Fruit fly (Drosophila melanogaster) whole organism, prepupa: ENCODE results near the gene inaF-B.
"Not testable (repeated sequence)": the region's sequence is repeated elsewhere in the genome, so short reads cannot be mapped to it uniquely, and the experiment has no call there.

Source experiments
- Blimp-1 ChIP-seq: fragments of 200-800 bp; sonication (Bioruptor generic); optimal IDR thresholded peaks from 3 replicates; lab custom pipeline; 2017; ENCODE audit warnings: missing biosample characterization, missing genetic modification characterization, mild to moderate bottlenecking, moderate library complexity, missing genetic modification reagents
- CG10669 ChIP-seq: fragments of 200-800 bp; sonication (Bioruptor generic); optimal IDR thresholded peaks from 3 replicates; lab custom pipeline; 2018; ENCODE audit warnings: missing biosample characterization, mild to moderate bottlenecking, missing genetic modification characterization, moderate library complexity
- CG11762 ChIP-seq: fragments of 200-800 bp; sonication (Bioruptor generic); optimal IDR thresholded peaks from 3 replicates; lab custom pipeline; 2016; ENCODE audit warnings: missing biosample characterization, missing genetic modification characterization; ENCODE audit not compliant: insufficient read depth
- CG15336 ChIP-seq: fragments of 200-800 bp; sonication (Bioruptor generic); IDR thresholded peaks from 2 replicates; pipeline ENCODE4 v1.3.6; 2022; ENCODE audit warnings: missing biosample characterization, missing genetic modification characterization
- CG1621 ChIP-seq: fragments of 200-800 bp; sonication (Bioruptor generic); optimal IDR thresholded peaks from 3 replicates; lab custom pipeline; 2018; ENCODE audit warnings: missing biosample characterization, mild to moderate bottlenecking, missing genetic modification characterization
- CG16779 ChIP-seq: fragments of 200-800 bp; sonication (Bioruptor generic); optimal IDR thresholded peaks from 3 replicates; lab custom pipeline; 2017; ENCODE audit warnings: missing biosample characterization, mild to moderate bottlenecking, missing genetic modification characterization
- CG3032 ChIP-seq: fragments of 200-800 bp; optimal IDR thresholded peaks from 2 replicates; lab custom pipeline; 2019; ENCODE audit warnings: missing biosample characterization, mild to moderate bottlenecking, missing genetic modification characterization, moderate library complexity
- CG31627 ChIP-seq: fragments of 200-800 bp; sonication (Bioruptor generic); optimal IDR thresholded peaks from 3 replicates; lab custom pipeline; 2016; ENCODE audit warnings: missing biosample characterization, missing genetic modification characterization
- CG34406 ChIP-seq: fragments of 200-800 bp; sonication (Bioruptor generic); optimal IDR thresholded peaks from 3 replicates; lab custom pipeline; 2016; ENCODE audit warnings: missing biosample characterization, missing genetic modification characterization
- CG3919 ChIP-seq: fragments of 200-800 bp; sonication (Bioruptor generic); optimal IDR thresholded peaks from 3 replicates; lab custom pipeline; 2016; ENCODE audit warnings: missing biosample characterization, missing genetic modification characterization
- CG4318 ChIP-seq: fragments of 200-800 bp; sonication (Bioruptor generic); optimal IDR thresholded peaks from 3 replicates; lab custom pipeline; 2017; ENCODE audit warnings: missing biosample characterization, mild to moderate bottlenecking, missing genetic modification characterization
- CG6163 ChIP-seq: fragments of 200-800 bp; sonication (Bioruptor generic); IDR thresholded peaks from 3 replicates; pipeline ENCODE4 v1.3.6; 2022; ENCODE audit warnings: missing biosample characterization, missing genetic modification characterization
- CG6276 ChIP-seq: fragments of 200-800 bp; sonication (Bioruptor generic); optimal IDR thresholded peaks from 2 replicates; lab custom pipeline; 2017; ENCODE audit warnings: missing biosample characterization, mild to moderate bottlenecking, missing genetic modification characterization
- CG6792 ChIP-seq: fragments of 200-800 bp; sonication (Bioruptor generic); optimal IDR thresholded peaks from 3 replicates; lab custom pipeline; 2016; ENCODE audit warnings: missing biosample characterization, missing genetic modification characterization
- CG6808 ChIP-seq: fragments of 200-800 bp; sonication (Bioruptor generic); optimal IDR thresholded peaks from 3 replicates; lab custom pipeline; 2017; ENCODE audit warnings: missing biosample characterization, missing genetic modification characterization, mild to moderate bottlenecking, moderate library complexity, missing genetic modification reagents
- CG6854 ChIP-seq: fragments of 200-800 bp; sonication (Bioruptor generic); optimal IDR thresholded peaks from 2 replicates; lab custom pipeline; 2017; ENCODE audit warnings: missing biosample characterization, mild to moderate bottlenecking, missing genetic modification characterization
- CG7368 ChIP-seq: fragments of 200-800 bp; sonication (Bioruptor generic); optimal IDR thresholded peaks from 3 replicates; lab custom pipeline; 2016; ENCODE audit warnings: missing biosample characterization, missing genetic modification characterization
- CG8119 ChIP-seq: fragments of 200-800 bp; sonication (Bioruptor generic); IDR thresholded peaks from 3 replicates; pipeline ENCODE4 v1.3.6; 2022; ENCODE audit warnings: missing biosample characterization, missing genetic modification characterization
- CG8319 ChIP-seq: fragments of 200-800 bp; sonication (Bioruptor generic); optimal IDR thresholded peaks from 3 replicates; lab custom pipeline; 2016; ENCODE audit warnings: missing biosample characterization, missing genetic modification characterization
- CG8632 ChIP-seq: fragments of 200-800 bp; sonication (Bioruptor generic); optimal IDR thresholded peaks from 3 replicates; lab custom pipeline; 2016; ENCODE audit warnings: missing biosample characterization, missing genetic modification characterization
- Eip78C ChIP-seq: fragments of 200-800 bp; sonication (Bioruptor generic); peaks from one replicate; lab custom pipeline; 2016; ENCODE audit warnings: missing biosample characterization, missing genetic modification characterization
- Eip93F ChIP-seq: fragments of 200-800 bp; sonication (Bioruptor generic); optimal IDR thresholded peaks from 2 replicates; lab custom pipeline; 2016; ENCODE audit warnings: missing biosample characterization, mild to moderate bottlenecking, missing genetic modification characterization
- Ets21C ChIP-seq: fragments of 200-800 bp; sonication (Bioruptor generic); optimal IDR thresholded peaks from 3 replicates; lab custom pipeline; 2016; ENCODE audit warnings: missing biosample characterization, missing genetic modification characterization
- Ets96B ChIP-seq: fragments of 200-800 bp; optimal IDR thresholded peaks from 2 replicates; lab custom pipeline; 2019; ENCODE audit warnings: missing biosample characterization, mild to moderate bottlenecking, missing genetic modification characterization, moderate library complexity
- Hr38 ChIP-seq: sonication (Bioruptor generic); optimal IDR thresholded peaks from 2 replicates; lab custom pipeline; 2016; ENCODE audit warnings: missing biosample characterization, missing genetic modification characterization
- Hr39 ChIP-seq: fragments of 200-800 bp; sonication (Bioruptor generic); optimal IDR thresholded peaks from 2 replicates; lab custom pipeline; 2016; ENCODE audit warnings: missing biosample characterization, missing genetic modification characterization
- Hr4 ChIP-seq: fragments of 200-800 bp; sonication (Bioruptor generic); optimal IDR thresholded peaks from 3 replicates; lab custom pipeline; 2016; ENCODE audit warnings: missing biosample characterization, missing genetic modification characterization
- Lpt ChIP-seq: fragments of 200-800 bp; sonication (Bioruptor generic); optimal IDR thresholded peaks from 3 replicates; lab custom pipeline; 2016; ENCODE audit warnings: missing biosample characterization, missing genetic modification characterization
- Met ChIP-seq: fragments of 200-800 bp; sonication (Bioruptor generic); optimal IDR thresholded peaks from 3 replicates; lab custom pipeline; 2016; ENCODE audit warnings: missing biosample characterization, missing genetic modification characterization
- OdsH ChIP-seq: fragments of 200-800 bp; sonication (Bioruptor generic); optimal IDR thresholded peaks from 3 replicates; lab custom pipeline; 2016; ENCODE audit warnings: missing biosample characterization, missing genetic modification characterization
- Smox ChIP-seq: fragments of 200-800 bp; sonication (Bioruptor generic); optimal IDR thresholded peaks from 3 replicates; lab custom pipeline; 2016; ENCODE audit warnings: missing biosample characterization, missing genetic modification characterization
- Sox102F ChIP-seq: fragments of 200-800 bp; sonication (Bioruptor generic); optimal IDR thresholded peaks from 2 replicates; lab custom pipeline; 2016; ENCODE audit warnings: missing biosample characterization, mild to moderate bottlenecking, missing genetic modification characterization
- Sox14 ChIP-seq: fragments of 200-800 bp; sonication (Bioruptor generic); optimal IDR thresholded peaks from 3 replicates; lab custom pipeline; 2016; ENCODE audit warnings: missing biosample characterization, missing genetic modification characterization
- Sox15 ChIP-seq: fragments of 200-800 bp; sonication (Bioruptor generic); optimal IDR thresholded peaks from 3 replicates; lab custom pipeline; 2016; ENCODE audit warnings: missing biosample characterization, missing genetic modification characterization
- achi ChIP-seq: fragments of 200-800 bp; sonication (Bioruptor generic); optimal IDR thresholded peaks from 3 replicates; lab custom pipeline; 2016; ENCODE audit warnings: missing biosample characterization, missing genetic modification characterization
- acj6 ChIP-seq: fragments of 200-800 bp; sonication (Bioruptor generic); optimal IDR thresholded peaks from 3 replicates; lab custom pipeline; 2016; ENCODE audit warnings: missing biosample characterization, missing genetic modification characterization
- cyc ChIP-seq: fragments of 200-800 bp; sonication (Bioruptor generic); optimal IDR thresholded peaks from 3 replicates; lab custom pipeline; 2016; ENCODE audit warnings: missing biosample characterization, missing genetic modification characterization
- dac ChIP-seq: fragments of 200-800 bp; sonication (Bioruptor generic); optimal IDR thresholded peaks from 2 replicates; lab custom pipeline; 2017; ENCODE audit warnings: missing biosample characterization, mild to moderate bottlenecking, missing genetic modification characterization
- eg ChIP-seq: fragments of 200-800 bp; sonication (Bioruptor generic); IDR thresholded peaks from 3 replicates; pipeline ENCODE4 v1.3.6; 2022; ENCODE audit warnings: missing biosample characterization, missing genetic modification characterization
- esn ChIP-seq: fragments of 200-800 bp; sonication (Bioruptor generic); optimal IDR thresholded peaks from 2 replicates; lab custom pipeline; 2016; ENCODE audit warnings: missing biosample characterization, mild to moderate bottlenecking, missing genetic modification characterization, moderate library complexity
- fd59A ChIP-seq: fragments of 200-800 bp; sonication (Bioruptor generic); optimal IDR thresholded peaks from 2 replicates; lab custom pipeline; 2017; ENCODE audit warnings: missing biosample characterization, mild to moderate bottlenecking, missing genetic modification characterization, missing genetic modification reagents
- fd85E ChIP-seq: fragments of 200-800 bp; sonication (Bioruptor generic); optimal IDR thresholded peaks from 3 replicates; lab custom pipeline; 2016; ENCODE audit warnings: missing biosample characterization, missing genetic modification characterization
- net ChIP-seq: fragments of 200-800 bp; sonication (Bioruptor generic); optimal IDR thresholded peaks from 3 replicates; lab custom pipeline; 2016; ENCODE audit warnings: missing biosample characterization, missing genetic modification characterization
- pdm3 ChIP-seq: fragments of 200-800 bp; sonication (Bioruptor generic); optimal IDR thresholded peaks from 3 replicates; lab custom pipeline; 2016; ENCODE audit warnings: missing biosample characterization, missing genetic modification characterization
- salr ChIP-seq, 2 experiments: fragments of 200-800 bp; sonication (Bioruptor generic); optimal IDR thresholded peaks; 3 replicates each; lab custom pipeline; 2016 to 2018; ENCODE audit warnings: missing biosample characterization in 2 of 2, missing genetic modification characterization in 2 of 2, mild to moderate bottlenecking in 1 of 2
- ss ChIP-seq, 2 experiments: fragments of 200-800 bp; sonication (Bioruptor generic); optimal IDR thresholded peaks; 2 replicates in 1 of 2; 3 replicates in 1 of 2; lab custom pipeline; 2017 to 2018; ENCODE audit warnings: mild to moderate bottlenecking in 2 of 2, missing biosample characterization in 2 of 2, missing genetic modification characterization in 2 of 2, moderate library complexity in 1 of 2
- topi ChIP-seq: fragments of 200-800 bp; sonication (Bioruptor generic); optimal IDR thresholded peaks from 3 replicates; lab custom pipeline; 2016; ENCODE audit warnings: missing biosample characterization, missing genetic modification characterization
- vri ChIP-seq: fragments of 200-800 bp; sonication (Bioruptor generic); optimal IDR thresholded peaks from 3 replicates; lab custom pipeline; 2016; ENCODE audit warnings: missing biosample characterization, mild to moderate bottlenecking, missing genetic modification characterization

inaF-B gene

DNA sequence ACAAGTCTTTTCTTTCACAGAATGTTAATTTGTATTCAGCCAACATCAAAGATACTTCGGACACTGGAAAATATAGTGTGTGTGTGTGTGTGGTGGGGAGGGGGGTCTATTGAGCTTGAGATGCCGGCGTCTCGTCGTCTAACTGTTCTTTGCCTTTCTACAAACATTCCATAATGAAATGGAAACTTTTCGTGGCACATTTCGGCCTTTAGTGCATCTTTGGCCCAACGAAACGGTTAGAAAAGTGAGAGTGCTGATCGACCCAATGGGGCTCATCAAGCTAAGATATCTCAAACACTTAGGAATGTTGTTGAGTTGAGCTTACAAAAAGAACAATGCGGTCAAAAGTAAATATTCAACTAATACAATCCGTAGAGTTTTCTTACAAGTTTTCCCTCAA is 24.3 kb upstream of the inaF-B start:
- no peak for TF ChIP-seq CG8319 (GFP tag; lab: Kevin White, UChicago)
- TF ChIP-seq dac (GFP tag; lab: Kevin White, UChicago) = no peak
- TF ChIP-seq Met = no peak
- no peak for TF ChIP-seq ss (GFP tag; optimal IDR thresholded peaks at IDR 0.05; lab: Kevin White, UChicago)
- no peak for TF ChIP-seq CG7368 (GFP tag; lab: Kevin White, UChicago)
- no peak for TF ChIP-seq vri

DNA sequence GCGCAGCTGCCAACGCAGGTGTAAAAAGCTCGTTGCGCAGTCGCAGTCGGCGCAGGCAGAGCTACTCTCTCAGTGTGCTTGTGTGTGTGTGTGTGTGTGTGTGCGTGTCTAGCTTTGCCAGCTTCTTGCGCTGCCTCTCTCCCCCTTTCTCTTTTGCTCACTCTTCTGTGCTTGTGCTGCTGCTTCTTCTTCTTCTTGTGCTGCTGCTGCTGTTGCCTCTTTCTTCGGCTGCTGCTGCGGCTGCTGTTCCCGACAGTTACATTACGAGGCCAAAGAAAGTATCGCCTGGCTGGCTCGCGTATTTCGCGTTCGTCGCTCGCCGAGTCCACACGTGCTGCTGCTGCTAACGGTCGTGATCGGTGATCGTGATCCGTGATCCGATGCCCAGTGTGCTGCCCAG is 21.4 kb upstream of the inaF-B start, which contains the start of gene m:
Gene m (plus strand): TSS at position 301 of the 400 bp plus-strand sequence.
- TF ChIP-seq Smox; CG6792 (GFP tag; lab: Kevin White, UChicago); achi (GFP tag; lab: Kevin White, UChicago): not testable (repeated sequence)

DNA sequence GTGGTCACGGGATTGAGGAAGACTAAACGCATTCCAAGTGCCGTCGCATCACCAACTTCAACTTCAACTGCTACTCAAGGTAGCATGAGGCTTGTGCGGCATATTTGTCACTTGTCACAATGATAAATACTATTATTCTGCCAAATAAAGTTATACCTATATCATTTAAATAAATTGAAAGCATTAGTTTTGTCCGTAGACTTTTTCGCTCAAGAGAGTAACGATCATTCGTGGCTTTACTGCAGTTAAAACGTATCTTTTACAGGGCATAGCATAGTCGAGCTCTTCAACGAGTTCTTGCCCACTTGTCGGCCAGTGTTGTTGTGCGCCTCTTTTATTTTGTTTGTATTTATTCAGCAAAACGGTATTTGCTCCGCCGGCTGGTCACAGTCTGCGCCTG is 3.9 kb upstream of the inaF-B start:
- TF ChIP-seq CG1621 (no peak), Hr38 (no peak), CG8119 (GFP tag; lab: Robert Waterston, UW) (peak; percentile 57; the same call in 2 of the 3 replicates), CG6792 (GFP tag; lab: Kevin White, UChicago) (no peak), pdm3 (peak; percentile 51), CG10669 (GFP tag; lab: Kevin White, UChicago) (no peak), CG34406 (GFP tag; lab: Kevin White, UChicago) (no peak), Eip93F (GFP tag; lab: Kevin White, UChicago) (no peak), CG15336 (GFP tag; lab: Robert Waterston, UW) (peak; percentile 77), CG3032 (tag; lab: Kevin White, UChicago) (no peak), Ets96B (no peak), CG6276 (GFP tag; lab: Kevin White, UChicago) (peak; percentile 39), CG6808 (GFP tag; lab: Kevin White, UChicago) (no peak), Lpt (peak; percentile 38), CG3919 (peak; percentile 31), CG31627 (GFP tag; lab: Kevin White, UChicago) (peak; percentile 14), CG4318 (GFP tag; lab: Kevin White, UChicago) (peak; percentile 38), acj6 (GFP tag; lab: Kevin White, UChicago) (peak; percentile 17), Hr4 (GFP tag; lab: Kevin White, UChicago) (peak; percentile 25), Blimp-1 (GFP tag; lab: Kevin White, UChicago) (no peak), fd59A (no peak), CG6854 (GFP tag; lab: Kevin White, UChicago) (no peak), Sox15 (GFP tag; lab: Kevin White, UChicago) (no peak), CG6163 (GFP tag; lab: Robert Waterston, UW) (peak; percentile 45; the same call in 2 of the 3 replicates), achi (GFP tag; lab: Kevin White, UChicago) (peak; percentile 19), Hr39 (GFP tag; lab: Kevin White, UChicago) (peak; percentile 25), fd85E (GFP tag; lab: Kevin White, UChicago) (no peak), Sox14 (peak; percentile 7), eg (peak; percentile 52; the same call in 1 of the 3 replicates), Eip78C (GFP tag; lab: Kevin White, UChicago) (peak; percentile 66), net (peak; percentile 2), CG8632 (no peak), esn (GFP tag; lab: Kevin White, UChicago) (peak; percentile 11), salr (GFP tag; optimal IDR thresholded peaks at IDR 0.05; lab: Kevin White, UChicago) (peak in 1 of 2 experiments; percentile 3), cyc (GFP tag; lab: Kevin White, UChicago) (no peak), CG16779 (tag; lab: Kevin White, UChicago) (no peak), Ets21C (GFP tag; lab: Kevin White, UChicago) (no peak), CG11762 (GFP tag; lab: Kevin White, UChicago) (no peak), CG8319 (GFP tag; lab: Kevin White, UChicago) (no peak), OdsH (GFP tag; lab: Kevin White, UChicago) (peak; percentile 53), Sox102F (peak; percentile 8), CG7368 (GFP tag; lab: Kevin White, UChicago) (no peak), topi (GFP tag; lab: Kevin White, UChicago) (no peak)
